Fruit fly (Drosophila melanogaster) whole organism, embryonic: ENCODE measurements around the gene PGAP2.

Source experiments
- ATbp ChIP-seq: fragments of 200-800 bp; sonication (Bioruptor generic); optimal IDR thresholded peaks from 2 replicates; lab custom pipeline; 2017; ENCODE audit warnings: missing biosample characterization, mild to moderate bottlenecking, missing genetic modification characterization, missing genetic modification reagents
- Ada2b ChIP-seq: fragments of 200-800 bp; sonication (Bioruptor generic); IDR thresholded peaks from 2 replicates; pipeline ENCODE4 v1.3.6; 2022; ENCODE audit warnings: missing biosample characterization, missing genetic modification characterization
- Adf1 ChIP-seq: fragments of 200-800 bp; sonication (Bioruptor generic); IDR thresholded peaks from 2 replicates; pipeline ENCODE4 v1.3.6; 2022; ENCODE audit warnings: missing biosample characterization, missing genetic modification characterization
- Atf-2 ChIP-seq: fragments of 200-800 bp; sonication (Bioruptor generic); optimal IDR thresholded peaks from 2 replicates; lab custom pipeline; 2016; ENCODE audit warnings: missing biosample characterization, missing genetic modification characterization
- Awh ChIP-seq: fragments of 200-800 bp; sonication (Bioruptor generic); IDR thresholded peaks from 2 replicates; pipeline ENCODE4, ENCODE4 v1.3.6; 2022; ENCODE audit warnings: missing biosample characterization, missing genetic modification characterization
- B-H2 ChIP-seq: fragments of 200-800 bp; sonication (Bioruptor generic); optimal IDR thresholded peaks from 2 replicates; lab custom pipeline; 2018; ENCODE audit warnings: missing biosample characterization, mild to moderate bottlenecking, missing genetic modification characterization
- CG10147 ChIP-seq: fragments of 200-800 bp; sonication (Bioruptor generic); optimal IDR thresholded peaks from 2 replicates; lab custom pipeline; 2019; ENCODE audit warnings: missing biosample characterization, mild to moderate bottlenecking, missing genetic modification characterization, moderate library complexity
- CG1024 ChIP-seq: fragments of 200-800 bp; sonication (Bioruptor generic); IDR thresholded peaks from 2 replicates; pipeline ENCODE4 v1.3.6; 2022; ENCODE audit warnings: missing biosample characterization, missing genetic modification characterization
- CG10267 ChIP-seq: fragments of 200-800 bp; sonication (Bioruptor generic); optimal IDR thresholded peaks from 2 replicates; lab custom pipeline; 2018; ENCODE audit warnings: missing biosample characterization, mild to moderate bottlenecking, missing genetic modification characterization, moderate library complexity
- CG11398 ChIP-seq: fragments of 200-800 bp; sonication (Bioruptor generic); optimal IDR thresholded peaks from 2 replicates; lab custom pipeline; 2016; ENCODE audit warnings: missing biosample characterization, missing genetic modification characterization
- CG11695 ChIP-seq: fragments of 200-800 bp; sonication (Bioruptor generic); IDR thresholded peaks from 3 replicates; pipeline ENCODE4 v1.3.6; 2022; ENCODE audit warnings: missing biosample characterization, missing genetic modification characterization
- CG12659 ChIP-seq: fragments of 200-800 bp; sonication (Bioruptor generic); optimal IDR thresholded peaks from 3 replicates; lab custom pipeline; 2017; ENCODE audit warnings: mild to moderate bottlenecking, missing biosample characterization, missing genetic modification reagents, missing genetic modification characterization
- CG14667 ChIP-seq: fragments of 200-800 bp; sonication (Bioruptor generic); IDR thresholded peaks from 2 replicates; pipeline ENCODE4 v1.3.6; 2022; ENCODE audit warnings: missing biosample characterization, missing genetic modification characterization
- CG15269 ChIP-seq: fragments of 200-800 bp; sonication (Bioruptor generic); optimal IDR thresholded peaks from 2 replicates; lab custom pipeline; 2018; ENCODE audit warnings: missing biosample characterization, mild to moderate bottlenecking, missing genetic modification characterization, moderate library complexity
- CG16779 ChIP-seq: fragments of 200-800 bp; sonication (Bioruptor generic); IDR thresholded peaks from 2 replicates; pipeline ENCODE4 v1.3.6; 2022; ENCODE audit warnings: missing biosample characterization, missing genetic modification characterization
- CG17359 ChIP-seq: fragments of 200-800 bp; sonication (Bioruptor generic); optimal IDR thresholded peaks from 3 replicates; lab custom pipeline; 2018; ENCODE audit warnings: missing biosample characterization, mild to moderate bottlenecking, missing genetic modification characterization, moderate library complexity
- CG17829 ChIP-seq: fragments of 200-800 bp; optimal IDR thresholded peaks from 2 replicates; lab custom pipeline; 2019; ENCODE audit warnings: missing biosample characterization, mild to moderate bottlenecking, missing genetic modification characterization, moderate library complexity
- CG31224 ChIP-seq: fragments of 200-800 bp; sonication (Bioruptor generic); IDR thresholded peaks from 2 replicates; pipeline ENCODE4 v1.3.6; 2022; ENCODE audit warnings: missing biosample characterization, missing genetic modification characterization
- CG3726 ChIP-seq: fragments of 200-800 bp; sonication (Bioruptor generic); IDR thresholded peaks from 3 replicates; pipeline ENCODE4, ENCODE4 v1.3.6; 2022; ENCODE audit warnings: missing biosample characterization, missing genetic modification characterization
- CG4328 ChIP-seq: fragments of 200-800 bp; sonication (Bioruptor generic); optimal IDR thresholded peaks from 3 replicates; lab custom pipeline; 2017; ENCODE audit warnings: missing biosample characterization, missing genetic modification reagents, missing genetic modification characterization
- CG5953 ChIP-seq: fragments of 200-800 bp; sonication (Bioruptor generic); IDR thresholded peaks from 2 replicates; pipeline ENCODE4 v1.3.6; 2022; ENCODE audit warnings: missing biosample characterization, missing genetic modification characterization
- CG7963 ChIP-seq: fragments of 200-800 bp; sonication (Bioruptor generic); IDR thresholded peaks from 3 replicates; pipeline ENCODE4 v1.3.6; 2022; ENCODE audit warnings: missing biosample characterization, missing genetic modification characterization; ENCODE audit not compliant: partially characterized antibody
- CG7987 ChIP-seq: fragments of 200-800 bp; sonication (Bioruptor generic); optimal IDR thresholded peaks from 2 replicates; lab custom pipeline; 2018; ENCODE audit warnings: missing biosample characterization, mild to moderate bottlenecking, missing genetic modification characterization, moderate library complexity
- Deaf1 ChIP-seq: fragments of 200-800 bp; optimal IDR thresholded peaks from 3 replicates; lab custom pipeline; 2019; ENCODE audit warnings: missing biosample characterization, mild to moderate bottlenecking, missing genetic modification characterization, moderate library complexity
- Dip2 ChIP-seq: fragments of 200-800 bp; sonication (Bioruptor generic); IDR thresholded peaks from 2 replicates; pipeline ENCODE4 v1.3.6; 2022; ENCODE audit warnings: missing biosample characterization, missing genetic modification characterization
- Dip3 ChIP-seq: fragments of 200-800 bp; sonication (Bioruptor generic); optimal IDR thresholded peaks from 3 replicates; lab custom pipeline; 2016; ENCODE audit warnings: missing biosample characterization, missing genetic modification characterization
- Doc3 ChIP-seq: fragments of 200-800 bp; sonication (Bioruptor generic); IDR thresholded peaks from 3 replicates; pipeline ENCODE4 v1.3.6; 2022; ENCODE audit warnings: missing biosample characterization, missing genetic modification characterization; ENCODE audit not compliant: partially characterized antibody
- E2f1 ChIP-seq: fragments of 200-800 bp; sonication (Bioruptor generic); IDR thresholded peaks from 2 replicates; pipeline ENCODE4 v1.3.6; 2022; ENCODE audit warnings: missing biosample characterization, missing genetic modification characterization
- Ets65A ChIP-seq: fragments of 200-800 bp; sonication (Bioruptor generic); peaks from one replicate; lab custom pipeline; 2016; ENCODE audit warnings: missing biosample characterization, missing genetic modification characterization
- H2.0 ChIP-seq: fragments of 200-800 bp; sonication (Bioruptor generic); IDR thresholded peaks from 2 replicates; pipeline ENCODE4 v1.3.6; 2022; ENCODE audit warnings: missing biosample characterization, missing genetic modification characterization
- Kr ChIP-seq: fragments of 200-800 bp; sonication (Bioruptor generic); optimal IDR thresholded peaks from 2 replicates; lab custom pipeline; 2017; ENCODE audit warnings: missing biosample characterization, mild to moderate bottlenecking, missing genetic modification characterization
- Lhr ChIP-seq: fragments of 200-800 bp; sonication (Bioruptor generic); optimal IDR thresholded peaks from 3 replicates; lab custom pipeline; 2017; ENCODE audit warnings: mild to moderate bottlenecking, missing biosample characterization, missing genetic modification reagents, missing genetic modification characterization
- Lim3 ChIP-seq: fragments of 200-800 bp; sonication (Bioruptor generic); IDR thresholded peaks from 2 replicates; pipeline ENCODE4 v1.3.6; 2022; ENCODE audit warnings: missing biosample characterization, missing genetic modification characterization
- Max ChIP-seq: fragments of 200-800 bp; sonication (Bioruptor generic); optimal IDR thresholded peaks from 2 replicates; lab custom pipeline; 2016; ENCODE audit warnings: missing biosample characterization, mild to moderate bottlenecking, missing genetic modification characterization
- Opbp ChIP-seq: fragments of 200-800 bp; sonication (Bioruptor generic); IDR thresholded peaks from 3 replicates; pipeline ENCODE4 v1.3.6; 2022; ENCODE audit warnings: missing biosample characterization, missing genetic modification characterization; ENCODE audit not compliant: partially characterized antibody
- Ptx1 ChIP-seq: fragments of 200-800 bp; sonication (Bioruptor generic); IDR thresholded peaks from 2 replicates; pipeline ENCODE4 v1.3.6; 2022; ENCODE audit warnings: missing biosample characterization, missing genetic modification characterization
- fd96Cb ChIP-seq: fragments of 200-800 bp; sonication (Bioruptor generic); optimal IDR thresholded peaks from 2 replicates; lab custom pipeline; 2018; ENCODE audit warnings: missing biosample characterization, mild to moderate bottlenecking, missing genetic modification characterization, moderate library complexity
- fu2 ChIP-seq: fragments of 200-800 bp; sonication (Bioruptor generic); optimal IDR thresholded peaks from 2 replicates; lab custom pipeline; 2016; ENCODE audit warnings: missing biosample characterization, missing genetic modification characterization
- gro ChIP-seq: fragments of 200-800 bp; sonication (Bioruptor generic); optimal IDR thresholded peaks from 2 replicates; lab custom pipeline; 2016; ENCODE audit warnings: missing biosample characterization, missing genetic modification characterization
- gsb ChIP-seq: fragments of 200-800 bp; sonication (Bioruptor generic); IDR thresholded peaks from 2 replicates; pipeline ENCODE4 v1.3.6; 2022; ENCODE audit warnings: missing biosample characterization, missing genetic modification characterization
- h ChIP-seq: fragments of >200 bp; optimal IDR thresholded peaks from 2 replicates; lab custom pipeline; 2017
- lmd ChIP-seq: fragments of 200-800 bp; sonication (Bioruptor generic); IDR thresholded peaks from 2 replicates; pipeline ENCODE4 v1.3.6; 2022; ENCODE audit warnings: missing biosample characterization, missing genetic modification characterization
- nerfin-1 ChIP-seq: fragments of 200-800 bp; sonication (Bioruptor generic); optimal IDR thresholded peaks from 3 replicates; lab custom pipeline; 2019; ENCODE audit warnings: missing biosample characterization, mild to moderate bottlenecking, missing genetic modification characterization, moderate library complexity
- pan ChIP-seq, 4 experiments: fragments of >200 bp in 3 of 4; fragments of 200-800 bp in 1 of 4; sonication (Bioruptor generic) in 1 of 4; optimal IDR thresholded peaks in 3 of 4; IDR thresholded peaks in 1 of 4; 2 replicates each; pipeline versions ENCODE4 v1.3.6 to Lab custom; 2017 to 2022; ENCODE audit warnings: missing biosample characterization in 2 of 4, missing genetic modification characterization in 2 of 4, mixed read lengths in 1 of 4
- pb ChIP-seq: fragments of 200-800 bp; sonication (Bioruptor generic); optimal IDR thresholded peaks from 3 replicates; lab custom pipeline; 2016; ENCODE audit warnings: missing biosample characterization, missing genetic modification characterization
- run ChIP-seq: fragments of 200-800 bp; sonication (Bioruptor generic); optimal IDR thresholded peaks from 3 replicates; lab custom pipeline; 2018; ENCODE audit warnings: missing biosample characterization, mild to moderate bottlenecking, missing genetic modification characterization
- sens-2 ChIP-seq: fragments of 200-800 bp; sonication (Bioruptor generic); IDR thresholded peaks from 2 replicates; pipeline ENCODE4 v1.3.6; 2022; ENCODE audit warnings: missing biosample characterization, missing genetic modification characterization
- slou ChIP-seq: fragments of 200-800 bp; sonication (Bioruptor generic); optimal IDR thresholded peaks from 3 replicates; lab custom pipeline; 2016; ENCODE audit warnings: missing biosample characterization, missing genetic modification characterization
- stc ChIP-seq: fragments of 200-800 bp; sonication (Bioruptor generic); IDR thresholded peaks from 2 replicates; pipeline ENCODE4 v1.3.6; 2022; ENCODE audit warnings: missing biosample characterization, missing genetic modification characterization
- tio ChIP-seq: fragments of 200-800 bp; sonication (Bioruptor generic); optimal IDR thresholded peaks from 2 replicates; lab custom pipeline; 2017; ENCODE audit warnings: missing biosample characterization, missing genetic modification characterization, inconsistent platforms

The PGAP2 gene

dm6 chr2L:852647-853111, 33.4 kb upstream of the PGAP2 start, which contains the start of the genes CG4291 and kraken (continued):
- TF ChIP-seq Doc3 (GFP tag; lab: Robert Waterston, UW) (no peak), CG5953 (GFP tag; lab: Robert Waterston, UW) (0 out of 2 replicates have a peak, but pooled peaks have one; percentile 37), Max (GFP tag; lab: Kevin White, UChicago) (peak; percentile 21), CG16779 (GFP tag; lab: Robert Waterston, UW) (peak; percentile 74), Deaf1 (tag; lab: Kevin White, UChicago) (peak; percentile 62), CG11695 (no peak), B-H2 (GFP tag; lab: Kevin White, UChicago) (peak; percentile 85), stc (no peak), slou (no peak), Dip2 (no peak), nerfin-1 (tag; lab: Kevin White, UChicago) (peak; percentile 73), Lhr (peak; percentile 23), CG17359 (tag; lab: Kevin White, UChicago) (peak; percentile 24), Dip3 (GFP tag; lab: Kevin White, UChicago) (peak; percentile 51), h (no peak), Adf1 (peak; percentile 57; the same call in 1 of the 2 replicates), fu2 (GFP tag; lab: Kevin White, UChicago) (peak; percentile 39), CG10147 (GFP tag; lab: Kevin White, UChicago) (peak; percentile 32), Ada2b (GFP tag; lab: Robert Waterston, UW) (0 out of 2 replicates have a peak, but pooled peaks have one; percentile 24), CG1024 (GFP tag; lab: Robert Waterston, UW) (0 out of 2 replicates have a peak, but pooled peaks have one; percentile 2), tio (GFP tag; lab: Kevin White, UChicago) (no peak), CG7987 (GFP tag; lab: Kevin White, UChicago) (peak; percentile 64), run (tag; lab: Kevin White, UChicago) (no peak), CG7963 (GFP tag; lab: Robert Waterston, UW) (0 out of 3 replicates have a peak, but pooled peaks have one; percentile 6), lmd (peak; percentile 53; the same call in 1 of the 2 replicates), pan (optimal IDR thresholded peaks at IDR 0.05; lab: Kevin White, UChicago) (no peak), pan (GFP tag; optimal IDR thresholded peaks at IDR 0.05 in 1 of 2, IDR thresholded peaks at IDR 0.05 in 1 of 2) (peak in 1 of 2 experiments; percentile 46), CG17829 (peak; percentile 70), gsb (GFP tag; lab: Robert Waterston, UW) (peak; percentile 38), H2.0 (peak; percentile 53; the same call in 1 of the 2 replicates), gro (GFP tag; lab: Kevin White, UChicago) (peak; percentile 73), CG3726 (GFP tag; lab: Robert Waterston, UW) (no peak), Atf-2 (GFP tag; lab: Kevin White, UChicago) (no peak), CG14667 (peak; percentile 26; the same call in 1 of the 2 replicates), CG4328 (GFP tag; lab: Kevin White, UChicago) (peak; percentile 31), sens-2 (GFP tag; lab: Robert Waterston, UW) (no peak), Lim3 (GFP tag; lab: Robert Waterston, UW) (no peak), CG11398 (GFP tag; lab: Kevin White, UChicago) (no peak), ATbp (GFP tag; lab: Kevin White, UChicago) (no peak), Awh (GFP tag; lab: Robert Waterston, UW) (0 out of 2 replicates have a peak, but pooled peaks have one; percentile 17), E2f1 (GFP tag; lab: Robert Waterston, UW) (peak; percentile 18; the same call in 1 of the 2 replicates), CG31224 (GFP tag; lab: Robert Waterston, UW) (peak; percentile 40), CG15269 (tag; lab: Kevin White, UChicago) (peak; percentile 61), CG12659 (GFP tag; lab: Kevin White, UChicago) (peak; percentile 73), Kr (GFP tag; lab: Kevin White, UChicago) (no peak), Ets65A (GFP tag; lab: Kevin White, UChicago) (peak; percentile 92), fd96Cb (tag; lab: Kevin White, UChicago) (no peak), pb (GFP tag; lab: Kevin White, UChicago) (no peak), Opbp (GFP tag; lab: Robert Waterston, UW) (peak; percentile 70), CG10267 (tag; lab: Kevin White, UChicago) (peak; percentile 16), Ptx1 (GFP tag; lab: Robert Waterston, UW) (peak; percentile 22; the same call in 1 of the 2 replicates)
